Worm (Caenorhabditis elegans) whole organism, mixed stage, embryonic: ENCODE measurements around the gene srx-102.

Experiments used
- M03D4.4 ChIP-seq: sonication (generic microtip); optimal IDR thresholded peaks from 2 replicates; lab custom pipeline; 2017; ENCODE audit warnings: mild to moderate bottlenecking, missing genetic modification characterization, missing compliant biosample characterization
- bed-3 ChIP-seq: fragments of 200-800 bp; sonication (Bioruptor generic); optimal IDR thresholded peaks from 3 replicates; lab custom pipeline; 2018; ENCODE audit warnings: mild to moderate bottlenecking, missing genetic modification characterization, moderate library complexity, missing compliant biosample characterization
- blmp-1 ChIP-seq: fragments of 150-350 bp; optimal IDR thresholded peaks from 2 replicates; lab custom pipeline; 2014; ENCODE audit warnings: missing biosample characterization, missing genetic modification characterization
- ceh-43 ChIP-seq: fragments of 200-800 bp; sonication (Bioruptor generic); optimal IDR thresholded peaks from 2 replicates; lab custom pipeline; 2018; ENCODE audit warnings: mild to moderate bottlenecking, missing genetic modification characterization, moderate library complexity, missing compliant biosample characterization
- ceh-83 ChIP-seq: fragments of 200-800 bp; sonication (Bioruptor generic); optimal IDR thresholded peaks from 2 replicates; lab custom pipeline; 2018; ENCODE audit warnings: mild to moderate bottlenecking, missing genetic modification characterization, missing compliant biosample characterization
- ces-1 ChIP-seq: fragments of 150-350 bp; optimal IDR thresholded peaks from 2 replicates; lab custom pipeline; 2014; ENCODE audit warnings: missing biosample characterization, missing genetic modification reagents, missing genetic modification characterization
- cnd-1 ChIP-seq: fragments of 200-800 bp; sonication (Bioruptor generic); optimal IDR thresholded peaks from 2 replicates; lab custom pipeline; 2018; ENCODE audit warnings: mild to moderate bottlenecking, missing genetic modification characterization, missing compliant biosample characterization
- drap-1 ChIP-seq: fragments of 200-800 bp; sonication (Bioruptor generic); optimal IDR thresholded peaks from 3 replicates; lab custom pipeline; 2018; ENCODE audit warnings: mild to moderate bottlenecking, missing genetic modification characterization, missing compliant biosample characterization
- elt-1 ChIP-seq: sonication (generic microtip); optimal IDR thresholded peaks from 2 replicates; lab custom pipeline; 2017; ENCODE audit warnings: missing genetic modification characterization, mild to moderate bottlenecking, missing compliant biosample characterization, antibody characterized with exemption, moderate library complexity, borderline replicate concordance; ENCODE audit not compliant: insufficient read depth
- elt-3 ChIP-seq: fragments of 150-350 bp; optimal IDR thresholded peaks from 2 replicates; lab custom pipeline; 2014; ENCODE audit warnings: missing biosample characterization, missing genetic modification characterization
- flh-1 ChIP-seq: fragments of 200-800 bp; sonication (Bioruptor generic); optimal IDR thresholded peaks from 2 replicates; lab custom pipeline; 2018; ENCODE audit warnings: mild to moderate bottlenecking, missing genetic modification characterization, moderate library complexity, missing compliant biosample characterization
- ham-2 ChIP-seq: fragments of 200-800 bp; sonication (Bioruptor generic); optimal IDR thresholded peaks from 2 replicates; lab custom pipeline; 2018; ENCODE audit warnings: mild to moderate bottlenecking, missing genetic modification characterization, missing compliant biosample characterization
- hlh-1 ChIP-seq: fragments of 150-350 bp; optimal IDR thresholded peaks from 2 replicates; lab custom pipeline; 2014; ENCODE audit warnings: missing biosample characterization, missing genetic modification reagents, missing genetic modification characterization
- lin-13 ChIP-seq: fragments of 150-350 bp; optimal IDR thresholded peaks from 2 replicates; lab custom pipeline; 2014; ENCODE audit warnings: missing biosample characterization, missing genetic modification characterization
- lsy-2 ChIP-seq: fragments of 150-350 bp; optimal IDR thresholded peaks from 2 replicates; lab custom pipeline; 2014; ENCODE audit warnings: missing biosample characterization, missing genetic modification characterization
- mab-5 ChIP-seq: fragments of 150-350 bp; optimal IDR thresholded peaks from 2 replicates; lab custom pipeline; 2014; ENCODE audit warnings: missing biosample characterization, missing genetic modification characterization
- mep-1 ChIP-seq: fragments of 150-350 bp; optimal IDR thresholded peaks from 2 replicates; lab custom pipeline; 2017; ENCODE audit warnings: missing biosample characterization, missing genetic modification reagents, missing genetic modification characterization, inconsistent platforms
- nhr-12 ChIP-seq: fragments of 150-350 bp; optimal IDR thresholded peaks from 2 replicates; lab custom pipeline; 2014; ENCODE audit warnings: missing biosample characterization, missing genetic modification characterization
- nhr-2 ChIP-seq: fragments of 150-350 bp; optimal IDR thresholded peaks from 2 replicates; lab custom pipeline; 2014; ENCODE audit warnings: missing biosample characterization, missing genetic modification characterization
- nhr-237 ChIP-seq: fragments of 150-350 bp; optimal IDR thresholded peaks from 2 replicates; lab custom pipeline; 2014; ENCODE audit warnings: missing biosample characterization, missing genetic modification characterization
- nhr-28 ChIP-seq: fragments of 150-350 bp; optimal IDR thresholded peaks from 2 replicates; lab custom pipeline; 2014; ENCODE audit warnings: missing biosample characterization, missing genetic modification characterization
- nhr-76 ChIP-seq: sonication (generic microtip); optimal IDR thresholded peaks from 2 replicates; lab custom pipeline; 2017; ENCODE audit warnings: missing biosample characterization, missing genetic modification characterization
- pha-4 ChIP-seq: fragments of 150-350 bp; optimal IDR thresholded peaks from 2 replicates; lab custom pipeline; 2018; ENCODE audit warnings: missing biosample characterization, missing genetic modification reagents, missing genetic modification characterization
- sem-2 ChIP-seq: fragments of 200-800 bp; sonication (Bioruptor generic); optimal IDR thresholded peaks from 2 replicates; lab custom pipeline; 2018; ENCODE audit warnings: mild to moderate bottlenecking, missing genetic modification characterization, missing compliant biosample characterization
- snpc-4 ChIP-seq: fragments of 150-350 bp; optimal IDR thresholded peaks from 2 replicates; lab custom pipeline; 2014; ENCODE audit warnings: missing biosample characterization, missing genetic modification characterization
- sptf-1 ChIP-seq: sonication (generic microtip); optimal IDR thresholded peaks from 2 replicates; lab custom pipeline; 2017; ENCODE audit warnings: mild to moderate bottlenecking, missing genetic modification characterization, moderate library complexity, missing compliant biosample characterization
- tbx-8 ChIP-seq: fragments of 200-800 bp; sonication (Bioruptor generic); optimal IDR thresholded peaks from 2 replicates; lab custom pipeline; 2018; ENCODE audit warnings: mild to moderate bottlenecking, missing genetic modification characterization, moderate library complexity, missing compliant biosample characterization
- unc-120 ChIP-seq: sonication (generic microtip); optimal IDR thresholded peaks from 2 replicates; lab custom pipeline; 2017; ENCODE audit warnings: missing genetic modification characterization, missing compliant biosample characterization; ENCODE audit not compliant: poor library complexity, severe bottlenecking
- unc-39 ChIP-seq: fragments of 150-350 bp; optimal IDR thresholded peaks from 2 replicates; lab custom pipeline; 2014; ENCODE audit warnings: missing biosample characterization, missing genetic modification characterization
- unc-62 ChIP-seq: fragments of 150-350 bp; optimal IDR thresholded peaks from 2 replicates; lab custom pipeline; 2014; ENCODE audit warnings: missing biosample characterization, missing genetic modification reagents, missing genetic modification characterization
- zip-8 ChIP-seq: fragments of 150-350 bp; optimal IDR thresholded peaks from 2 replicates; lab custom pipeline; 2014; ENCODE audit warnings: missing biosample characterization, missing genetic modification characterization
- ztf-11 ChIP-seq: fragments of 150-350 bp; optimal IDR thresholded peaks from 2 replicates; lab custom pipeline; 2014; ENCODE audit warnings: missing biosample characterization, missing genetic modification characterization

Gene srx-102

ce11 chrII:3694664-3695063, at the start of gene srx-102:
srx-102 (minus strand) TSS chrII:3694764.
- TF ChIP-seq unc-120 (no peak), snpc-4 (no peak), nhr-12 (tag; lab: Kevin White, UChicago) (no peak), elt-3 (tag; lab: Kevin White, UChicago) (no peak), ztf-11 (tag; lab: Kevin White, UChicago) (no peak), sptf-1 (no peak), ceh-43 (GFP tag; lab: Kevin White, UChicago) (no peak), unc-39 (tag; lab: Kevin White, UChicago) (no peak), unc-62 (GFP tag; lab: Kevin White, UChicago) (no peak), hlh-1 (no peak)

- TF ChIP-seq elt-1 (tag; lab: Kevin White, UChicago), result no peak
- no peak for TF ChIP-seq nhr-2 (tag; lab: Kevin White, UChicago)
- no peak for TF ChIP-seq unc-39 (tag; lab: Kevin White, UChicago)
- TF ChIP-seq nhr-76, result no peak
- TF ChIP-seq M03D4.4 (tag; lab: Kevin White, UChicago), result no peak
- TF ChIP-seq mep-1, result no peak
- TF ChIP-seq drap-1 (GFP tag; lab: Kevin White, UChicago), result no peak
- TF ChIP-seq lin-13 (tag; lab: Kevin White, UChicago), result no peak
- no peak for TF ChIP-seq mab-5
- no peak for TF ChIP-seq lsy-2
- no peak for TF ChIP-seq bed-3 (GFP tag; lab: Kevin White, UChicago)
- TF ChIP-seq zip-8, result no peak
- TF ChIP-seq tbx-8 (GFP tag; lab: Kevin White, UChicago), result no peak
- TF ChIP-seq blmp-1 (tag; lab: Kevin White, UChicago), result no peak
- TF ChIP-seq sptf-1, result no peak
These were observed 49.2 kb upstream of the srx-102 start, which contains the start of gene nta-1 for ce11 chrII:3743684-3744200. nta-1 (minus strand) TSS chrII:3743814.

ce11 chrII:3741584-3741983, 47.0 kb upstream of the srx-102 start, which contains the start of gene F12E12.1:
F12E12.1 (plus strand) TSS chrII:3741884.
- TF ChIP-seq elt-1 (tag; lab: Kevin White, UChicago) (no peak), ceh-83 (GFP tag; lab: Kevin White, UChicago) (no peak), mep-1 (no peak), nhr-237 (no peak), unc-62 (GFP tag; lab: Kevin White, UChicago) (no peak), ces-1 (GFP tag; lab: Kevin White, UChicago) (no peak), M03D4.4 (tag; lab: Kevin White, UChicago) (no peak), flh-1 (GFP tag; lab: Kevin White, UChicago) (no peak), hlh-1 (no peak), zip-8 (no peak), mab-5 (no peak), cnd-1 (tag; lab: Kevin White, UChicago) (no peak), ham-2 (GFP tag; lab: Kevin White, UChicago) (no peak), lsy-2 (no peak), sem-2 (GFP tag; lab: Kevin White, UChicago) (no peak), bed-3 (GFP tag; lab: Kevin White, UChicago) (no peak), ztf-11 (tag; lab: Kevin White, UChicago) (no peak), pha-4 (no peak), nhr-12 (tag; lab: Kevin White, UChicago) (no peak)

- TF ChIP-seq nhr-28 (tag; lab: Kevin White, UChicago) (no peak), nhr-76 (no peak), nhr-237 (no peak)
These were observed 45.1 kb upstream of the srx-102 start, which contains the start of gene F12E12.2 for ce11 chrII:3739647-3740046. F12E12.2 (plus strand) TSS chrII:3739947.

- TF ChIP-seq ceh-43 (GFP tag; lab: Kevin White, UChicago) (no peak), mab-5 (no peak), nhr-76 (no peak), tbx-8 (GFP tag; lab: Kevin White, UChicago) (no peak), unc-62 (GFP tag; lab: Kevin White, UChicago) (no peak), lsy-2 (no peak), elt-1 (tag; lab: Kevin White, UChicago) (no peak), nhr-2 (tag; lab: Kevin White, UChicago) (no peak), zip-8 (no peak), nhr-12 (tag; lab: Kevin White, UChicago) (no peak), unc-120 (no peak), pha-4 (no peak), blmp-1 (tag; lab: Kevin White, UChicago) (no peak), lin-13 (tag; lab: Kevin White, UChicago) (no peak)
These were observed 42.4 kb upstream of the srx-102 start, which contains the start of gene F12E12.6 for ce11 chrII:3736893-3737375. F12E12.6 (minus strand) TSS chrII:3736943.
